Fruit fly (Drosophila melanogaster) whole organism, embryonic: ENCODE data around the gene CG1824.

Source experiments
- Atf6 ChIP-seq: fragments of 200-800 bp; sonication (Bioruptor generic); IDR thresholded peaks from 2 replicates; pipeline ENCODE4 v1.3.6; 2022; ENCODE audit warnings: missing biosample characterization, missing genetic modification characterization
- CG11085 ChIP-seq: fragments of 200-800 bp; sonication (Bioruptor generic); IDR thresholded peaks from 2 replicates; pipeline ENCODE4 v1.3.6; 2022; ENCODE audit warnings: missing biosample characterization, missing genetic modification characterization
- CG11093 ChIP-seq: fragments of 200-800 bp; sonication (Bioruptor generic); IDR thresholded peaks from 3 replicates; pipeline ENCODE4 v1.3.6; 2022; ENCODE audit warnings: missing biosample characterization, missing genetic modification characterization
- CG13775 ChIP-seq: fragments of 200-800 bp; sonication (Bioruptor generic); optimal IDR thresholded peaks from 3 replicates; lab custom pipeline; 2017; ENCODE audit warnings: missing biosample characterization, mild to moderate bottlenecking, missing genetic modification characterization
- CG15073 ChIP-seq: fragments of 200-800 bp; sonication (Bioruptor generic); optimal IDR thresholded peaks from 2 replicates; lab custom pipeline; 2016; ENCODE audit warnings: missing biosample characterization, missing genetic modification characterization
- CG1602 ChIP-seq: fragments of 200-800 bp; sonication (Bioruptor generic); optimal IDR thresholded peaks from 3 replicates; lab custom pipeline; 2016; ENCODE audit warnings: missing biosample characterization, missing genetic modification characterization
- CG17829 ChIP-seq: fragments of 200-800 bp; optimal IDR thresholded peaks from 2 replicates; lab custom pipeline; 2019; ENCODE audit warnings: missing biosample characterization, mild to moderate bottlenecking, missing genetic modification characterization, moderate library complexity
- CG18262 ChIP-seq: fragments of 200-800 bp; optimal IDR thresholded peaks from 3 replicates; lab custom pipeline; 2019; ENCODE audit warnings: missing biosample characterization, mild to moderate bottlenecking, missing genetic modification characterization, moderate library complexity
- CG1832 ChIP-seq: fragments of 200-800 bp; sonication (Bioruptor generic); optimal IDR thresholded peaks from 2 replicates; lab custom pipeline; 2017; ENCODE audit warnings: missing biosample characterization, mild to moderate bottlenecking, missing genetic modification characterization, inconsistent platforms
- CG2120 ChIP-seq: fragments of 200-800 bp; sonication (Bioruptor generic); optimal IDR thresholded peaks from 3 replicates; lab custom pipeline; 2016; ENCODE audit warnings: missing biosample characterization, missing genetic modification characterization
- CG2875 ChIP-seq: fragments of 200-800 bp; sonication (Bioruptor generic); optimal IDR thresholded peaks from 2 replicates; lab custom pipeline; 2017; ENCODE audit warnings: missing biosample characterization, mild to moderate bottlenecking, missing genetic modification characterization, missing genetic modification reagents
- CG32532 ChIP-seq: fragments of 200-800 bp; sonication (Bioruptor generic); IDR thresholded peaks from 2 replicates; pipeline ENCODE4 v1.3.6; 2022; ENCODE audit warnings: missing biosample characterization, missing genetic modification characterization
- CG33557 ChIP-seq: fragments of 200-800 bp; sonication (Bioruptor generic); optimal IDR thresholded peaks from 2 replicates; lab custom pipeline; 2019; ENCODE audit warnings: missing biosample characterization, mild to moderate bottlenecking, missing genetic modification characterization, moderate library complexity
- CG3995 ChIP-seq: fragments of 200-800 bp; sonication (Bioruptor generic); optimal IDR thresholded peaks from 3 replicates; lab custom pipeline; 2016; ENCODE audit warnings: missing biosample characterization, missing genetic modification characterization
- CG4730 ChIP-seq: fragments of 200-800 bp; sonication (Bioruptor generic); IDR thresholded peaks from 2 replicates; pipeline ENCODE4 v1.3.6; 2022; ENCODE audit warnings: missing biosample characterization, missing genetic modification characterization
- CG6654 ChIP-seq: fragments of 200-800 bp; sonication (Bioruptor generic); optimal IDR thresholded peaks from 2 replicates; lab custom pipeline; 2017; ENCODE audit warnings: missing biosample characterization, mild to moderate bottlenecking, missing genetic modification characterization
- CG7357 ChIP-seq: fragments of 200-800 bp; sonication (Bioruptor generic); IDR thresholded peaks from 3 replicates; pipeline ENCODE4 v1.3.6; 2022; ENCODE audit warnings: missing biosample characterization, missing genetic modification characterization
- CG7556 ChIP-seq: fragments of 200-800 bp; sonication (Bioruptor generic); optimal IDR thresholded peaks from 2 replicates; lab custom pipeline; 2017; ENCODE audit warnings: missing biosample characterization, mild to moderate bottlenecking, missing genetic modification characterization
- CG7928 ChIP-seq: fragments of 200-800 bp; sonication (Bioruptor generic); optimal IDR thresholded peaks from 2 replicates; lab custom pipeline; 2017; ENCODE audit warnings: missing biosample characterization, mild to moderate bottlenecking, missing genetic modification characterization
- CG8281 ChIP-seq: fragments of 200-800 bp; sonication (Bioruptor generic); optimal IDR thresholded peaks from 2 replicates; lab custom pipeline; 2018; ENCODE audit warnings: missing biosample characterization, mild to moderate bottlenecking, missing genetic modification characterization, moderate library complexity
- CG9727 ChIP-seq: fragments of 200-800 bp; sonication (Bioruptor generic); optimal IDR thresholded peaks from 3 replicates; lab custom pipeline; 2017; ENCODE audit warnings: missing biosample characterization, mild to moderate bottlenecking, missing genetic modification characterization
- CG9797 ChIP-seq: fragments of 200-800 bp; sonication (Bioruptor generic); optimal IDR thresholded peaks from 3 replicates; lab custom pipeline; 2018; ENCODE audit warnings: missing biosample characterization, mild to moderate bottlenecking, missing genetic modification characterization
- Deaf1 ChIP-seq: fragments of 200-800 bp; optimal IDR thresholded peaks from 3 replicates; lab custom pipeline; 2019; ENCODE audit warnings: missing biosample characterization, mild to moderate bottlenecking, missing genetic modification characterization, moderate library complexity
- Ets97D ChIP-seq: fragments of 200-800 bp; sonication (Bioruptor generic); optimal IDR thresholded peaks from 3 replicates; lab custom pipeline; 2016; ENCODE audit warnings: missing biosample characterization, missing genetic modification characterization
- Hr51 ChIP-seq, 2 experiments: fragments of 200-800 bp; sonication (Bioruptor generic); optimal IDR thresholded peaks; 2 replicates in 1 of 2; 3 replicates in 1 of 2; lab custom pipeline; 2016 to 2018; ENCODE audit warnings: missing biosample characterization in 2 of 2, missing genetic modification characterization in 2 of 2, mild to moderate bottlenecking in 1 of 2, moderate library complexity in 1 of 2
- MTF-1 ChIP-seq: fragments of 200-800 bp; sonication (Bioruptor generic); optimal IDR thresholded peaks from 2 replicates; lab custom pipeline; 2018; ENCODE audit warnings: missing biosample characterization, mild to moderate bottlenecking, missing genetic modification characterization, borderline replicate concordance
- NC2β ChIP-seq: fragments of 200-800 bp; sonication (Bioruptor generic); optimal IDR thresholded peaks from 2 replicates; lab custom pipeline; 2016; ENCODE audit warnings: missing biosample characterization, missing genetic modification characterization
- Spps ChIP-seq: fragments of 200-800 bp; sonication (Bioruptor generic); optimal IDR thresholded peaks from 2 replicates; lab custom pipeline; 2018; ENCODE audit warnings: missing biosample characterization, mild to moderate bottlenecking, missing genetic modification characterization
- Xbp1 ChIP-seq: fragments of 200-800 bp; sonication (Bioruptor generic); optimal IDR thresholded peaks from 3 replicates; lab custom pipeline; 2016; ENCODE audit warnings: missing biosample characterization, mild to moderate bottlenecking, missing genetic modification characterization
- al ChIP-seq: fragments of 200-800 bp; sonication (Bioruptor generic); IDR thresholded peaks from 2 replicates; pipeline ENCODE4 v1.3.6; 2022; ENCODE audit warnings: missing biosample characterization, missing genetic modification characterization
- amos ChIP-seq: fragments of 200-800 bp; sonication (Bioruptor generic); IDR thresholded peaks from 2 replicates; pipeline ENCODE4 v1.3.6; 2022; ENCODE audit warnings: missing biosample characterization, missing genetic modification characterization; ENCODE audit not compliant: partially characterized antibody
- ato ChIP-seq: fragments of 200-800 bp; sonication (Bioruptor generic); IDR thresholded peaks from 2 replicates; pipeline ENCODE4 v1.3.6; 2022; ENCODE audit warnings: missing biosample characterization, missing genetic modification characterization; ENCODE audit not compliant: partially characterized antibody
- bab2 ChIP-seq: fragments of 200-800 bp; sonication (Bioruptor generic); optimal IDR thresholded peaks from 2 replicates; lab custom pipeline; 2016; ENCODE audit warnings: missing biosample characterization, missing genetic modification characterization
- bcd ChIP-seq: fragments of 200-800 bp; sonication (Bioruptor generic); optimal IDR thresholded peaks from 2 replicates; lab custom pipeline; 2017; ENCODE audit warnings: missing biosample characterization, mild to moderate bottlenecking, missing genetic modification characterization
- bowl ChIP-seq: fragments of 200-800 bp; sonication (Bioruptor generic); IDR thresholded peaks from 2 replicates; pipeline ENCODE4 v1.3.6; 2022; ENCODE audit warnings: missing biosample characterization, missing genetic modification characterization
- crc ChIP-seq: fragments of 200-800 bp; sonication (Bioruptor generic); optimal IDR thresholded peaks from 2 replicates; lab custom pipeline; 2016; ENCODE audit warnings: missing biosample characterization, missing genetic modification characterization
- dmrt11E ChIP-seq: fragments of 200-800 bp; sonication (Bioruptor generic); optimal IDR thresholded peaks from 3 replicates; lab custom pipeline; 2018; ENCODE audit warnings: missing biosample characterization, mild to moderate bottlenecking, missing genetic modification characterization, moderate library complexity
- dysf ChIP-seq: fragments of 200-800 bp; sonication (Bioruptor generic); IDR thresholded peaks from 3 replicates; pipeline ENCODE4 v1.3.6; 2022; ENCODE audit warnings: missing biosample characterization, missing genetic modification characterization
- eyg ChIP-seq: fragments of 200-800 bp; sonication (Bioruptor generic); optimal IDR thresholded peaks from 3 replicates; lab custom pipeline; 2016; ENCODE audit warnings: missing biosample characterization, missing genetic modification characterization
- gem ChIP-seq: fragments of 200-800 bp; sonication (Bioruptor generic); optimal IDR thresholded peaks from 2 replicates; lab custom pipeline; 2019; ENCODE audit warnings: missing biosample characterization, mild to moderate bottlenecking, missing genetic modification characterization, moderate library complexity
- lab ChIP-seq: fragments of 200-800 bp; sonication (Bioruptor generic); optimal IDR thresholded peaks from 3 replicates; lab custom pipeline; 2017; ENCODE audit warnings: missing biosample characterization, missing genetic modification characterization, mild to moderate bottlenecking, moderate library complexity, missing genetic modification reagents
- prd ChIP-seq, 3 experiments: fragments of >200 bp in 2 of 3; fragments of 200-800 bp in 1 of 3; sonication (Bioruptor generic) in 1 of 3; optimal IDR thresholded peaks in 2 of 3; IDR thresholded peaks in 1 of 3; 2 replicates in 2 of 3; 3 replicates in 1 of 3; pipeline versions ENCODE4 v1.3.6 to Lab custom; 2017 to 2022; ENCODE audit warnings: missing biosample characterization in 1 of 3, missing genetic modification characterization in 1 of 3
- ro ChIP-seq: fragments of 200-800 bp; sonication (Bioruptor generic); IDR thresholded peaks from 2 replicates; pipeline ENCODE4 v1.3.6; 2022; ENCODE audit warnings: missing biosample characterization, missing genetic modification characterization
- slbo ChIP-seq: fragments of 200-800 bp; sonication (Bioruptor generic); IDR thresholded peaks from 2 replicates; pipeline ENCODE4 v1.3.6; 2022; ENCODE audit warnings: missing biosample characterization, missing genetic modification characterization
- trh ChIP-seq: fragments of 200-800 bp; sonication (Bioruptor generic); optimal IDR thresholded peaks from 2 replicates; lab custom pipeline; 2016; ENCODE audit warnings: missing biosample characterization, missing genetic modification characterization
- tup ChIP-seq: fragments of 200-800 bp; sonication (Bioruptor generic); optimal IDR thresholded peaks from 2 replicates; lab custom pipeline; 2016; ENCODE audit warnings: missing biosample characterization, mild to moderate bottlenecking, missing genetic modification characterization, moderate library complexity
- tx ChIP-seq: fragments of 200-800 bp; sonication (Bioruptor generic); optimal IDR thresholded peaks from 2 replicates; lab custom pipeline; 2016; ENCODE audit warnings: missing biosample characterization, missing genetic modification characterization
- yki ChIP-seq: fragments of >200 bp; optimal IDR thresholded peaks from 3 replicates; lab custom pipeline; 2018
- zen ChIP-seq: fragments of 200-800 bp; sonication (Bioruptor generic); optimal IDR thresholded peaks from 3 replicates; lab custom pipeline; 2018; ENCODE audit warnings: missing biosample characterization, mild to moderate bottlenecking, missing genetic modification characterization, moderate library complexity

Gene CG1824

dm6 chrX:12546857-12547606 lies 48.4 kb downstream of the CG1824 start (continued):
- TF ChIP-seq slbo (GFP tag; lab: Robert Waterston, UW) (peak; percentile 17; the same call in 1 of the 2 replicates), zen (tag; lab: Kevin White, UChicago) (no peak), CG1832 (peak; percentile 55), CG13775 (no peak), CG7928 (no peak), CG9727 (GFP tag; lab: Kevin White, UChicago) (no peak), ro (GFP tag; lab: Robert Waterston, UW) (no peak), MTF-1 (GFP tag; lab: Kevin White, UChicago) (no peak), dmrt11E (tag; lab: Kevin White, UChicago) (peak; percentile 1), eyg (no peak), Hr51 (GFP tag; optimal IDR thresholded peaks at IDR 0.05; lab: Kevin White, UChicago) (peak in 1 of 2 experiments; percentile 19), CG11085 (GFP tag; lab: Robert Waterston, UW) (no peak), CG6654 (GFP tag; lab: Kevin White, UChicago) (peak; percentile 6), CG15073 (GFP tag; lab: Kevin White, UChicago) (no peak), CG1602 (GFP tag; lab: Kevin White, UChicago) (peak; percentile 12), CG2875 (GFP tag; lab: Kevin White, UChicago) (peak; percentile 20), prd (optimal IDR thresholded peaks at IDR 0.05; lab: Kevin White, UChicago) (no peak), prd (GFP tag; IDR thresholded peaks at IDR 0.05; lab: Robert Waterston, UW) (peak; percentile 25; the same call in 2 of the 3 replicates), tup (GFP tag; lab: Kevin White, UChicago) (no peak), yki (lab: Kevin White, UChicago) (peak; percentile 19), CG17829 (tag; lab: Kevin White, UChicago) (peak; percentile 5), gem (tag; lab: Kevin White, UChicago) (peak; percentile 66), al (GFP tag; lab: Robert Waterston, UW) (no peak), CG8281 (no peak), CG33557 (GFP tag; lab: Kevin White, UChicago) (no peak), CG7357 (0 out of 3 replicates have a peak, but pooled peaks have one; percentile 15), dysf (GFP tag; lab: Robert Waterston, UW) (peak; percentile 48), tx (GFP tag; lab: Kevin White, UChicago) (no peak), CG4730 (no peak), trh (GFP tag; lab: Kevin White, UChicago) (no peak), ato (GFP tag; lab: Robert Waterston, UW) (no peak), lab (peak; percentile 57), crc (GFP tag; lab: Kevin White, UChicago) (no peak), Spps (no peak), NC2β (GFP tag; lab: Kevin White, UChicago) (no peak), CG9797 (GFP tag; lab: Kevin White, UChicago) (no peak), Xbp1 (GFP tag; lab: Kevin White, UChicago) (peak; percentile 23), CG18262 (tag; lab: Kevin White, UChicago) (peak; percentile 11), Ets97D (no peak), Atf6 (GFP tag; lab: Robert Waterston, UW) (no peak), CG7556 (GFP tag; lab: Kevin White, UChicago) (peak; percentile 68), Deaf1 (peak; percentile 56), CG2120 (GFP tag; lab: Kevin White, UChicago) (no peak), CG11093 (GFP tag; lab: Robert Waterston, UW) (0 out of 3 replicates have a peak, but pooled peaks have one; percentile 23), bowl (GFP tag; lab: Robert Waterston, UW) (no peak), CG3995 (GFP tag; lab: Kevin White, UChicago) (no peak), bcd (GFP tag; lab: Kevin White, UChicago) (peak; percentile 39), bab2 (no peak), amos (no peak), CG32532 (no peak)
